ENCODE assay signal across 2 fruit fly cellular contexts in the genomic region with DNA sequence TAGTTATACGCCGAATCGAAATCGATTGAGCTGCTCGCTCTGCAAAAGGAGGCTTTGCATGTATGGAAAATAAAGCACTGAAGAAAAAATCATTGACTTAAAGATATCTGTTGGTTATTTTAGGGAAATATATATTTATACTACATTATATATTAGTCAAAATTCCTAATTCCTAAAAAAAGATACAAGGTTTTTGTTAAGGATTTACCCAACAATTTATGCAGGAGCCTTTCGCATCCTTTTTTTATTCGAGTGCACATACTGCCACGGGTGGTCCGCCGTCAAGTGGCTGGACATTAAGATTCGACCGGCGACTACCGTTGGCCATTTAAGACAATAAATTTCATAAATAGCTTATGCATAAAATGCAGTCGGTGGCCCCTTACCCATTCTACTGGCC.
TF ChIP-seq lines count a peak whose summit lies in the region.

No protein-coding gene starts in this region.

TF ChIP-seq in whole organism, prepupa, 60 proteins besides CTCF, POLR2A, EP300 and RAD21:
- TF ChIP-seq CG6792 (GFP tag; optimal IDR thresholded peaks at IDR 0.05; lab: Kevin White, UChicago) (no peak), OdsH (GFP tag; optimal IDR thresholded peaks at IDR 0.05; lab: Kevin White, UChicago) (no peak), ss (GFP tag; optimal IDR thresholded peaks at IDR 0.05; lab: Kevin White, UChicago) (peak in 1 of 2 experiments; percentile 30), Eip78C (GFP tag; lab: Kevin White, UChicago) (peak; percentile 84), svp (GFP tag; lab: Kevin White, UChicago) (peak; percentile 59), dsx (GFP tag; optimal IDR thresholded peaks at IDR 0.05; lab: Kevin White, UChicago; ENCODE audit: poor library complexity, severe bottlenecking) (peak; percentile 4)

TF ChIP-seq in whole organism, pupa, 21 proteins besides CTCF, POLR2A, EP300 and RAD21:
- TF ChIP-seq CG13204 (GFP tag; optimal IDR thresholded peaks at IDR 0.05; lab: Kevin White, UChicago) (no peak), CG15710 (tag; optimal IDR thresholded peaks at IDR 0.05; lab: Kevin White, UChicago) (no peak), CG8159 (tag; optimal IDR thresholded peaks at IDR 0.05; lab: Kevin White, UChicago) (peak; percentile 3), Snoo (tag; optimal IDR thresholded peaks at IDR 0.05; lab: Kevin White, UChicago) (peak; percentile 29)
